Fruit fly (Drosophila melanogaster) whole organism, embryonic: ENCODE measurements around the gene CG6231.

Experiments used
- Ada2b ChIP-seq: fragments of 200-800 bp; sonication (Bioruptor generic); IDR thresholded peaks from 2 replicates; pipeline ENCODE4 v1.3.6; 2022; ENCODE audit warnings: missing biosample characterization, missing genetic modification characterization
- Antp ChIP-seq: fragments of 200-800 bp; sonication (Bioruptor generic); optimal IDR thresholded peaks from 3 replicates; lab custom pipeline; 2016; ENCODE audit warnings: missing biosample characterization, missing genetic modification characterization
- B-H1 ChIP-seq: fragments of 200-800 bp; sonication (Bioruptor generic); IDR thresholded peaks from 3 replicates; pipeline ENCODE4 v1.3.6; 2022; ENCODE audit warnings: missing biosample characterization, missing genetic modification characterization
- Blimp-1 ChIP-seq: fragments of 200-800 bp; sonication (Bioruptor generic); optimal IDR thresholded peaks from 3 replicates; lab custom pipeline; 2018; ENCODE audit warnings: missing biosample characterization, missing genetic modification characterization, mild to moderate bottlenecking, moderate library complexity, missing genetic modification reagents
- CG10543 ChIP-seq: fragments of 200-800 bp; sonication (Bioruptor generic); optimal IDR thresholded peaks from 3 replicates; lab custom pipeline; 2017; ENCODE audit warnings: missing biosample characterization, mild to moderate bottlenecking, missing genetic modification characterization, moderate library complexity
- CG10959 ChIP-seq: fragments of 200-800 bp; sonication (Bioruptor generic); IDR thresholded peaks from 2 replicates; pipeline ENCODE4 v1.3.6; 2022; ENCODE audit warnings: missing biosample characterization, missing genetic modification characterization
- CG12071 ChIP-seq: fragments of 200-800 bp; sonication (Bioruptor generic); optimal IDR thresholded peaks from 3 replicates; lab custom pipeline; 2018; ENCODE audit warnings: missing biosample characterization, mild to moderate bottlenecking, missing genetic modification characterization
- CG13296 ChIP-seq: fragments of 200-800 bp; sonication (Bioruptor generic); optimal IDR thresholded peaks from 3 replicates; lab custom pipeline; 2018; ENCODE audit warnings: missing biosample characterization, mild to moderate bottlenecking, missing genetic modification characterization
- CG14667 ChIP-seq: fragments of 200-800 bp; sonication (Bioruptor generic); IDR thresholded peaks from 2 replicates; pipeline ENCODE4 v1.3.6; 2022; ENCODE audit warnings: missing biosample characterization, missing genetic modification characterization
- CG15073 ChIP-seq: fragments of 200-800 bp; sonication (Bioruptor generic); optimal IDR thresholded peaks from 2 replicates; lab custom pipeline; 2016; ENCODE audit warnings: missing biosample characterization, missing genetic modification characterization
- CG1603 ChIP-seq: fragments of 200-800 bp; sonication (Bioruptor generic); optimal IDR thresholded peaks from 2 replicates; lab custom pipeline; 2019; ENCODE audit warnings: missing biosample characterization, mild to moderate bottlenecking, missing genetic modification characterization, moderate library complexity
- CG1792 ChIP-seq: fragments of 200-800 bp; sonication (Bioruptor generic); optimal IDR thresholded peaks from 2 replicates; lab custom pipeline; 2016; ENCODE audit warnings: missing biosample characterization, missing genetic modification characterization
- CG31441 ChIP-seq: fragments of 200-800 bp; sonication (Bioruptor generic); IDR thresholded peaks from 2 replicates; pipeline ENCODE4 v1.3.6; 2022; ENCODE audit warnings: missing biosample characterization, missing genetic modification characterization
- CG33213 ChIP-seq: fragments of 200-800 bp; sonication (Bioruptor generic); optimal IDR thresholded peaks from 3 replicates; lab custom pipeline; 2016; ENCODE audit warnings: missing biosample characterization, missing genetic modification characterization
- CG5245 ChIP-seq: fragments of 200-800 bp; sonication (Bioruptor generic); optimal IDR thresholded peaks from 3 replicates; lab custom pipeline; 2016; ENCODE audit warnings: missing biosample characterization, missing genetic modification characterization
- CG7357 ChIP-seq: fragments of 200-800 bp; sonication (Bioruptor generic); IDR thresholded peaks from 3 replicates; pipeline ENCODE4 v1.3.6; 2022; ENCODE audit warnings: missing biosample characterization, missing genetic modification characterization
- CG7372 ChIP-seq: fragments of 200-800 bp; sonication (Bioruptor generic); IDR thresholded peaks from 2 replicates; pipeline ENCODE4 v1.3.6; 2022; ENCODE audit warnings: missing biosample characterization, missing genetic modification characterization
- CG7556 ChIP-seq: fragments of 200-800 bp; sonication (Bioruptor generic); optimal IDR thresholded peaks from 2 replicates; lab custom pipeline; 2017; ENCODE audit warnings: missing biosample characterization, mild to moderate bottlenecking, missing genetic modification characterization
- CG8281 ChIP-seq: fragments of 200-800 bp; sonication (Bioruptor generic); optimal IDR thresholded peaks from 2 replicates; lab custom pipeline; 2018; ENCODE audit warnings: missing biosample characterization, mild to moderate bottlenecking, missing genetic modification characterization, moderate library complexity
- D ChIP-seq, 2 experiments: fragments of 200-800 bp in 1 of 2; fragments of >200 bp in 1 of 2; sonication (Bioruptor generic) in 1 of 2; optimal IDR thresholded peaks; 2 replicates in 1 of 2; 3 replicates in 1 of 2; lab custom pipeline; 2017; ENCODE audit warnings: mild to moderate bottlenecking in 1 of 2, missing biosample characterization in 1 of 2, missing genetic modification characterization in 1 of 2, missing genetic modification reagents in 1 of 2
- D19A ChIP-seq: fragments of 200-800 bp; optimal IDR thresholded peaks from 3 replicates; lab custom pipeline; 2019; ENCODE audit warnings: missing biosample characterization, mild to moderate bottlenecking, missing genetic modification characterization, moderate library complexity
- Dek ChIP-seq: fragments of 200-800 bp; sonication (Bioruptor generic); optimal IDR thresholded peaks from 3 replicates; lab custom pipeline; 2019; ENCODE audit warnings: missing biosample characterization, mild to moderate bottlenecking, missing genetic modification characterization, moderate library complexity
- Fer2 ChIP-seq: fragments of 200-800 bp; sonication (Bioruptor generic); optimal IDR thresholded peaks from 2 replicates; lab custom pipeline; 2018; ENCODE audit warnings: missing biosample characterization, mild to moderate bottlenecking, missing genetic modification characterization, moderate library complexity
- Gug ChIP-seq: fragments of 200-800 bp; sonication (Bioruptor generic); IDR thresholded peaks from 4 replicates; pipeline ENCODE4 v1.3.6; 2022; ENCODE audit warnings: missing biosample characterization, missing genetic modification characterization
- H2.0 ChIP-seq: fragments of 200-800 bp; sonication (Bioruptor generic); IDR thresholded peaks from 2 replicates; pipeline ENCODE4 v1.3.6; 2022; ENCODE audit warnings: missing biosample characterization, missing genetic modification characterization
- Hr51 ChIP-seq, 2 experiments: fragments of 200-800 bp; sonication (Bioruptor generic); optimal IDR thresholded peaks; 2 replicates in 1 of 2; 3 replicates in 1 of 2; lab custom pipeline; 2016 to 2018; ENCODE audit warnings: missing biosample characterization in 2 of 2, missing genetic modification characterization in 2 of 2, mild to moderate bottlenecking in 1 of 2, moderate library complexity in 1 of 2
- Meics ChIP-seq: fragments of 200-800 bp; sonication (Bioruptor generic); optimal IDR thresholded peaks from 2 replicates; lab custom pipeline; 2017; ENCODE audit warnings: missing biosample characterization, mild to moderate bottlenecking, missing genetic modification characterization
- NFAT ChIP-seq: fragments of 200-800 bp; sonication (Bioruptor generic); IDR thresholded peaks from 2 replicates; pipeline ENCODE4 v1.3.6; 2022; ENCODE audit warnings: missing biosample characterization, missing genetic modification characterization
- Nf-YA ChIP-seq: fragments of 200-800 bp; sonication (Bioruptor generic); IDR thresholded peaks from 2 replicates; pipeline ENCODE4 v1.3.6; 2022; ENCODE audit warnings: missing biosample characterization, missing genetic modification characterization
- Poxn ChIP-seq: fragments of 200-800 bp; sonication (Bioruptor generic); IDR thresholded peaks from 2 replicates; pipeline ENCODE4 v1.3.6; 2022; ENCODE audit warnings: missing biosample characterization, missing genetic modification characterization
- Rx ChIP-seq: fragments of 200-800 bp; sonication (Bioruptor generic); IDR thresholded peaks from 2 replicates; pipeline ENCODE4 v1.3.6; 2022; ENCODE audit warnings: missing biosample characterization, missing genetic modification characterization
- Sin3A ChIP-seq: fragments of >200 bp; optimal IDR thresholded peaks from 2 replicates; lab custom pipeline; 2018
- Ssrp ChIP-seq: fragments of 200-800 bp; sonication (Bioruptor generic); optimal IDR thresholded peaks from 2 replicates; lab custom pipeline; 2018; ENCODE audit warnings: missing biosample characterization, mild to moderate bottlenecking, missing genetic modification characterization, moderate library complexity
- Taf1 ChIP-seq: fragments of 200-800 bp; sonication (Bioruptor generic); IDR thresholded peaks from 2 replicates; pipeline ENCODE4 v1.3.6; 2022; ENCODE audit warnings: missing biosample characterization, missing genetic modification characterization
- bab2 ChIP-seq: fragments of 200-800 bp; sonication (Bioruptor generic); optimal IDR thresholded peaks from 2 replicates; lab custom pipeline; 2016; ENCODE audit warnings: missing biosample characterization, missing genetic modification characterization
- bbx ChIP-seq: fragments of 200-800 bp; sonication (Bioruptor generic); IDR thresholded peaks from 2 replicates; pipeline ENCODE4 v1.3.6; 2022; ENCODE audit warnings: missing biosample characterization, missing genetic modification characterization; ENCODE audit not compliant: partially characterized antibody
- crc ChIP-seq: fragments of 200-800 bp; sonication (Bioruptor generic); optimal IDR thresholded peaks from 2 replicates; lab custom pipeline; 2016; ENCODE audit warnings: missing biosample characterization, missing genetic modification characterization
- ewg ChIP-seq: fragments of 200-800 bp; sonication (Bioruptor generic); optimal IDR thresholded peaks from 3 replicates; lab custom pipeline; 2017; ENCODE audit warnings: mild to moderate bottlenecking, missing biosample characterization, missing genetic modification reagents, missing genetic modification characterization
- gcm2 ChIP-seq: fragments of 200-800 bp; sonication (Bioruptor generic); optimal IDR thresholded peaks from 2 replicates; lab custom pipeline; 2016; ENCODE audit warnings: missing biosample characterization, missing genetic modification characterization
- hth ChIP-seq: fragments of >200 bp; optimal IDR thresholded peaks from 2 replicates; lab custom pipeline; 2017; ENCODE audit warnings: inconsistent platforms
- jumu ChIP-seq: fragments of 200-800 bp; sonication (Bioruptor generic); optimal IDR thresholded peaks from 3 replicates; lab custom pipeline; 2016; ENCODE audit warnings: missing biosample characterization, missing genetic modification characterization
- pan ChIP-seq, 4 experiments: fragments of >200 bp in 3 of 4; fragments of 200-800 bp in 1 of 4; sonication (Bioruptor generic) in 1 of 4; optimal IDR thresholded peaks in 3 of 4; IDR thresholded peaks in 1 of 4; 2 replicates each; pipeline versions ENCODE4 v1.3.6 to Lab custom; 2017 to 2022; ENCODE audit warnings: missing biosample characterization in 2 of 4, missing genetic modification characterization in 2 of 4, mixed read lengths in 1 of 4
- pum ChIP-seq: fragments of 200-800 bp; sonication (Bioruptor generic); optimal IDR thresholded peaks from 2 replicates; lab custom pipeline; 2016; ENCODE audit warnings: missing biosample characterization, missing genetic modification characterization
- ranshi ChIP-seq: fragments of 200-800 bp; sonication (Bioruptor generic); IDR thresholded peaks from 2 replicates; pipeline ENCODE4 v1.3.6; 2022; ENCODE audit warnings: missing biosample characterization, missing genetic modification characterization
- sr ChIP-seq: fragments of 200-800 bp; sonication (Bioruptor generic); IDR thresholded peaks from 3 replicates; pipeline ENCODE4 v1.3.6; 2022; ENCODE audit warnings: missing biosample characterization, missing genetic modification characterization
- unpg ChIP-seq: fragments of 200-800 bp; sonication (Bioruptor generic); optimal IDR thresholded peaks from 3 replicates; lab custom pipeline; 2018; ENCODE audit warnings: missing biosample characterization, mild to moderate bottlenecking, missing genetic modification characterization, moderate library complexity
- wdn ChIP-seq: fragments of 200-800 bp; sonication (Bioruptor generic); IDR thresholded peaks from 2 replicates; pipeline ENCODE4 v1.3.6; 2022; ENCODE audit warnings: missing biosample characterization, missing genetic modification characterization
- zfh1 ChIP-seq: fragments of 200-800 bp; sonication (Bioruptor generic); IDR thresholded peaks from 3 replicates; pipeline ENCODE4 v1.3.6; 2022; ENCODE audit warnings: missing biosample characterization, missing genetic modification characterization

The CG6231 gene

dm6 chr3R:19671223-19671991, 38.9 kb upstream of the CG6231 start, which contains the start of gene Naam (continued):
- TF ChIP-seq Taf1 (GFP tag; lab: Robert Waterston, UW) = peak; percentile 56
- 0 out of 2 replicates have a peak, but pooled peaks have one; percentile 40 for TF ChIP-seq CG14667 (GFP tag; lab: Robert Waterston, UW)
- TF ChIP-seq bab2 = peak; percentile 64
- TF ChIP-seq ranshi (GFP tag; lab: Robert Waterston, UW) = peak; percentile 60; the same call in 1 of the 2 replicates
- TF ChIP-seq CG7372 (GFP tag; lab: Robert Waterston, UW) = peak; percentile 59; the same call in 1 of the 2 replicates
- peak; percentile 31 for TF ChIP-seq Ssrp (tag; lab: Kevin White, UChicago)
- TF ChIP-seq Hr51 (GFP tag; optimal IDR thresholded peaks at IDR 0.05; lab: Kevin White, UChicago) = peak; percentile 58 to 85
- peak; percentile 70 for TF ChIP-seq Dek (tag; lab: Kevin White, UChicago)
- TF ChIP-seq CG13296 (GFP tag; lab: Kevin White, UChicago) = peak; percentile 74
- TF ChIP-seq Rx = peak; percentile 58; the same call in 1 of the 2 replicates
- peak; percentile 28; the same call in 1 of the 3 replicates for TF ChIP-seq sr (GFP tag; lab: Robert Waterston, UW)
- peak; percentile 78 for TF ChIP-seq CG10543 (GFP tag; lab: Kevin White, UChicago)
- TF ChIP-seq CG31441 (GFP tag; lab: Robert Waterston, UW) = peak; percentile 77
- peak; percentile 74 for TF ChIP-seq CG1603 (tag; lab: Kevin White, UChicago)
- TF ChIP-seq D (optimal IDR thresholded peaks at IDR 0.05; lab: Kevin White, UChicago) = no peak
- TF ChIP-seq D (GFP tag; optimal IDR thresholded peaks at IDR 0.05; lab: Kevin White, UChicago) = no peak
- peak; percentile 62 for TF ChIP-seq H2.0
- no peak for TF ChIP-seq Poxn (GFP tag; lab: Robert Waterston, UW)
- peak; percentile 69 for TF ChIP-seq Fer2 (tag; lab: Kevin White, UChicago)
- peak; percentile 82 for TF ChIP-seq Antp (GFP tag; lab: Kevin White, UChicago)
- TF ChIP-seq CG10959 (GFP tag; lab: Robert Waterston, UW) = no peak
- peak; percentile 52; the same call in 2 of the 4 replicates for TF ChIP-seq Gug (GFP tag; lab: Robert Waterston, UW)
- peak; percentile 67 for TF ChIP-seq gcm2 (GFP tag; lab: Kevin White, UChicago)
- TF ChIP-seq jumu (GFP tag; lab: Kevin White, UChicago) = peak; percentile 61
- TF ChIP-seq bbx (GFP tag; lab: Robert Waterston, UW) = no peak
- TF ChIP-seq CG7556 = peak; percentile 85
- 0 out of 3 replicates have a peak, but pooled peaks have one; percentile 41 for TF ChIP-seq CG7357 (GFP tag; lab: Robert Waterston, UW)
- peak; percentile 67 for TF ChIP-seq CG1792 (GFP tag; lab: Kevin White, UChicago)
- TF ChIP-seq ewg (GFP tag; lab: Kevin White, UChicago) = peak; percentile 51
- TF ChIP-seq NFAT = peak; percentile 85
- no peak for TF ChIP-seq CG8281 (tag; lab: Kevin White, UChicago)
- TF ChIP-seq Meics = peak; percentile 87
- TF ChIP-seq Ada2b = peak; percentile 54
- peak; percentile 77 for TF ChIP-seq CG12071 (GFP tag; lab: Kevin White, UChicago)
- peak; percentile 69 for TF ChIP-seq crc (GFP tag; lab: Kevin White, UChicago)
- TF ChIP-seq Blimp-1 (GFP tag; lab: Kevin White, UChicago) = peak; percentile 82
- TF ChIP-seq hth (lab: Kevin White, UChicago) = no peak
- no peak for TF ChIP-seq pan (optimal IDR thresholded peaks at IDR 0.05; lab: Kevin White, UChicago)
- TF ChIP-seq pan (GFP tag; optimal IDR thresholded peaks at IDR 0.05 in 1 of 2, IDR thresholded peaks at IDR 0.05 in 1 of 2) = peak in 1 of 2 experiments; percentile 89
- peak; percentile 72; the same call in 1 of the 3 replicates for TF ChIP-seq zfh1
- peak; percentile 50 for TF ChIP-seq D19A (tag; lab: Kevin White, UChicago)
- peak; percentile 46 for TF ChIP-seq CG33213
- TF ChIP-seq unpg (GFP tag; lab: Kevin White, UChicago) = peak; percentile 85
- peak; percentile 45; the same call in 1 of the 2 replicates for TF ChIP-seq Nf-YA (GFP tag; lab: Robert Waterston, UW)
- TF ChIP-seq CG15073 = no peak
- TF ChIP-seq B-H1 (GFP tag; lab: Robert Waterston, UW) = peak; percentile 46; the same call in 1 of the 3 replicates
- TF ChIP-seq CG5245 (GFP tag; lab: Kevin White, UChicago) = peak; percentile 36
- TF ChIP-seq Sin3A (lab: Kevin White, UChicago) = no peak
- TF ChIP-seq wdn (GFP tag; lab: Robert Waterston, UW) = peak; percentile 43; the same call in 1 of the 2 replicates
- TF ChIP-seq pum (GFP tag; lab: Kevin White, UChicago) = peak; percentile 61
